Worm (Caenorhabditis elegans): ENCODE results near the gene R11F4.2.

R11F4.2 gene

ce11 chrII:4047839-4048440 lies 34.9 kb upstream of the R11F4.2 start:
- TF ChIP-seq xbp-1 (tag; optimal IDR thresholded peaks at IDR 0.05) (peak; percentile 68), rnt-1 (tag; optimal IDR thresholded peaks at IDR 0.05) (peak; percentile 39), unc-98 (GFP tag; IDR thresholded peaks at IDR 0.05) (peak; percentile 89), irx-1 (tag; optimal IDR thresholded peaks at IDR 0.05) (peak; percentile 52), lsy-2 (tag; optimal IDR thresholded peaks at IDR 0.05) (peak; percentile 48 to 69), nhr-20 (tag; optimal IDR thresholded peaks at IDR 0.05) (peak; percentile 74), lir-3 (tag; optimal IDR thresholded peaks at IDR 0.05; ENCODE audit: poor library complexity) (peak; percentile 66), nhr-19 (GFP tag; conservative IDR thresholded peaks at IDR 0.05) (peak; percentile 99), efl-1 (optimal IDR thresholded peaks at IDR 0.05) (peak; percentile 46 to 47), efl-1 (GFP tag; optimal IDR thresholded peaks at IDR 0.05 in 1 of 2) (peak; percentile 22 to 92), ztf-11 (tag; optimal IDR thresholded peaks at IDR 0.05) (peak in 1 of 2 experiments; percentile 62), nhr-85 (tag) (peak; percentile 84), nhr-90 (tag; optimal IDR thresholded peaks at IDR 0.05; ENCODE audit: poor library complexity) (peak; percentile 76), ets-5 (GFP tag; IDR thresholded peaks at IDR 0.05) (0 out of 2 replicates have a peak, but pooled peaks have one; percentile 57), swsn-7 (tag; optimal IDR thresholded peaks at IDR 0.05) (peak; percentile 52), ceh-8 (GFP tag; optimal IDR thresholded peaks at IDR 0.05) (peak; percentile 35), fkh-8 (tag; optimal IDR thresholded peaks at IDR 0.05) (peak; percentile 32), sox-4 (tag; optimal IDR thresholded peaks at IDR 0.05) (peak; percentile 1), ceh-88 (GFP tag; IDR thresholded peaks at IDR 0.05) (peak; percentile 99), grh-1 (GFP tag; IDR thresholded peaks at IDR 0.05) (peak; percentile 99), dpl-1 (GFP tag; optimal IDR thresholded peaks at IDR 0.05) (peak; percentile 14 to 31 (median 24)), tbx-2 (tag; optimal IDR thresholded peaks at IDR 0.05) (peak; percentile 64), unc-86 (tag; optimal IDR thresholded peaks at IDR 0.05) (peak; percentile 40), isw-1 (GFP tag; IDR thresholded peaks at IDR 0.05) (peak; percentile 97), snu-23 (GFP tag; optimal IDR thresholded peaks at IDR 0.05) (peak; percentile 64), C04F5.9 (tag; optimal IDR thresholded peaks at IDR 0.05) (peak; percentile 62), egl-13 (tag; optimal IDR thresholded peaks at IDR 0.05) (peak; percentile 17), zip-4 (GFP tag; optimal IDR thresholded peaks at IDR 0.05) (peak; percentile 25), pax-3 (tag; optimal IDR thresholded peaks at IDR 0.05) (peak; percentile 68), F16B12.6 (tag; optimal IDR thresholded peaks at IDR 0.05) (peak; percentile 40), nhr-47 (tag; optimal IDR thresholded peaks at IDR 0.05) (peak; percentile 82), lin-35 (GFP tag; optimal IDR thresholded peaks at IDR 0.05) (peak in 1 of 2 experiments; percentile 36), dsc-1 (tag; optimal IDR thresholded peaks at IDR 0.05) (peak; percentile 33), lin-14 (GFP tag; optimal IDR thresholded peaks at IDR 0.05) (peak; percentile 69), elt-2 (tag; optimal IDR thresholded peaks at IDR 0.05) (peak; percentile 63), mab-9 (GFP tag; IDR thresholded peaks at IDR 0.05) (peak; percentile 96), nhr-71 (tag; optimal IDR thresholded peaks at IDR 0.05) (peak; percentile 83)

- TF ChIP-seq dpl-1 (GFP tag; optimal IDR thresholded peaks at IDR 0.05) (peak in 1 of 3 experiments; percentile 22), nhr-20 (tag; optimal IDR thresholded peaks at IDR 0.05) (peak; percentile 51), nhr-90 (tag; optimal IDR thresholded peaks at IDR 0.05; ENCODE audit: poor library complexity) (peak; percentile 10), xbp-1 (tag; optimal IDR thresholded peaks at IDR 0.05) (peak; percentile 2), tbx-2 (tag; optimal IDR thresholded peaks at IDR 0.05) (peak; percentile 23), nhr-19 (GFP tag; conservative IDR thresholded peaks at IDR 0.05) (peak; percentile 81), grh-1 (GFP tag; IDR thresholded peaks at IDR 0.05) (peak; percentile 57), isw-1 (GFP tag; IDR thresholded peaks at IDR 0.05) (peak; percentile 49; the same call in 1 of the 2 replicates), lin-14 (GFP tag; optimal IDR thresholded peaks at IDR 0.05) (peak; percentile 49), snu-23 (GFP tag; optimal IDR thresholded peaks at IDR 0.05) (peak; percentile 21), lin-35 (GFP tag; optimal IDR thresholded peaks at IDR 0.05) (peak in 1 of 2 experiments; percentile 45), nhr-71 (tag; optimal IDR thresholded peaks at IDR 0.05) (peak; percentile 59), efl-1 (optimal IDR thresholded peaks at IDR 0.05) (peak; percentile 40 to 42), efl-1 (GFP tag; optimal IDR thresholded peaks at IDR 0.05 in 1 of 2) (peak; percentile 19 to 36), nhr-47 (tag; optimal IDR thresholded peaks at IDR 0.05) (peak; percentile 46), F16B12.6 (tag; optimal IDR thresholded peaks at IDR 0.05) (peak; percentile 9), rnt-1 (tag; optimal IDR thresholded peaks at IDR 0.05) (peak; percentile 18), lsy-2 (tag; optimal IDR thresholded peaks at IDR 0.05) (peak; percentile 45 to 73)
These were observed 33.2 kb upstream of the R11F4.2 start for ce11 chrII:4049672-4050071.

Measured in whole organism, L1 larva.